ENCODE assay signal across 3 fruit fly cellular contexts in genomic region chr3R:14373192-14373827, dm6.
A peak's percentile ranks its signal among the peaks of the same experiment; 100 is the strongest.
TF ChIP-seq lines count a peak whose summit lies in the region.

No protein-coding gene starts in this region.

TF ChIP-seq in whole organism, embryonic, 481 proteins besides CTCF, POLR2A, EP300 and RAD21 (continued from another document and continues in another):
- TF ChIP-seq CG8359 (GFP tag; optimal IDR thresholded peaks at IDR 0.05; lab: Kevin White, UChicago; ENCODE audit: borderline replicate concordance) (peak; percentile 61), hbn (GFP tag; IDR thresholded peaks at IDR 0.05; lab: Robert Waterston, UW; ENCODE audit: partially characterized antibody) (no peak), Antp (GFP tag; optimal IDR thresholded peaks at IDR 0.05; lab: Kevin White, UChicago) (peak; percentile 96), Atf-2 (GFP tag; optimal IDR thresholded peaks at IDR 0.05; lab: Kevin White, UChicago) (peak; percentile 95), CG8281 (tag; optimal IDR thresholded peaks at IDR 0.05; lab: Kevin White, UChicago) (peak; percentile 63), Eip74EF (GFP tag; optimal IDR thresholded peaks at IDR 0.05; lab: Kevin White, UChicago) (peak in 1 of 2 experiments; percentile 91), schlank (tag; optimal IDR thresholded peaks at IDR 0.05; lab: Kevin White, UChicago) (peak; percentile 73), Lim3 (GFP tag; IDR thresholded peaks at IDR 0.05; lab: Robert Waterston, UW) (peak; percentile 94), gfzf (GFP tag; optimal IDR thresholded peaks at IDR 0.05; lab: Kevin White, UChicago) (no peak), mld (GFP tag; IDR thresholded peaks at IDR 0.05; lab: Robert Waterston, UW; ENCODE audit: partially characterized antibody) (no peak), kah (GFP tag; optimal IDR thresholded peaks at IDR 0.05; lab: Kevin White, UChicago) (peak; percentile 2), vvl (GFP tag; IDR thresholded peaks at IDR 0.05; lab: Robert Waterston, UW) (peak; percentile 95), Nf-YA (GFP tag; IDR thresholded peaks at IDR 0.05; lab: Robert Waterston, UW) (peak; percentile 80), C15 (GFP tag; IDR thresholded peaks at IDR 0.05; lab: Robert Waterston, UW) (no peak), peb (GFP tag; IDR thresholded peaks at IDR 0.05; lab: Robert Waterston, UW) (peak; percentile 82), ro (GFP tag; IDR thresholded peaks at IDR 0.05; lab: Robert Waterston, UW) (peak; percentile 56), Nf-YC (tag; optimal IDR thresholded peaks at IDR 0.05; lab: Kevin White, UChicago) (peak; percentile 49), vnd (GFP tag; IDR thresholded peaks at IDR 0.05; lab: Robert Waterston, UW; ENCODE audit: partially characterized antibody) (peak; percentile 47; the same call in 1 of the 3 replicates), Tbp (GFP tag; optimal IDR thresholded peaks at IDR 0.05; lab: Kevin White, UChicago) (no peak), pita (GFP tag; optimal IDR thresholded peaks at IDR 0.05; lab: Kevin White, UChicago) (no peak), Rfx (GFP tag; IDR thresholded peaks at IDR 0.05; lab: Robert Waterston, UW) (peak; percentile 89), PHDP (tag; optimal IDR thresholded peaks at IDR 0.05; lab: Kevin White, UChicago) (peak; percentile 94), unc-4 (GFP tag; IDR thresholded peaks at IDR 0.05; lab: Robert Waterston, UW; ENCODE audit: partially characterized antibody) (no peak), CG6654 (GFP tag; optimal IDR thresholded peaks at IDR 0.05; lab: Kevin White, UChicago) (peak; percentile 70), CG33557 (GFP tag; optimal IDR thresholded peaks at IDR 0.05; lab: Kevin White, UChicago) (peak; percentile 74), nerfin-2 (GFP tag; IDR thresholded peaks at IDR 0.05; lab: Robert Waterston, UW; ENCODE audit: partially characterized antibody) (no peak), gsb-n (tag; optimal IDR thresholded peaks at IDR 0.05; lab: Kevin White, UChicago) (peak; percentile 81), Deaf1 (tag; optimal IDR thresholded peaks at IDR 0.05; lab: Kevin White, UChicago) (peak; percentile 64), D19A (tag; optimal IDR thresholded peaks at IDR 0.05; lab: Kevin White, UChicago) (peak; percentile 84), Hr39 (optimal IDR thresholded peaks at IDR 0.05; lab: Kevin White, UChicago) (no peak), CG4617 (GFP tag; optimal IDR thresholded peaks at IDR 0.05; lab: Kevin White, UChicago; ENCODE audit: borderline replicate concordance) (peak; percentile 87), CG16815 (GFP tag; optimal IDR thresholded peaks at IDR 0.05; lab: Kevin White, UChicago) (peak; percentile 91), CG9437 (GFP tag; optimal IDR thresholded peaks at IDR 0.05; lab: Kevin White, UChicago) (peak; percentile 89), CG3163 (GFP tag; optimal IDR thresholded peaks at IDR 0.05; lab: Kevin White, UChicago) (peak; percentile 89), Sry-β (GFP tag; optimal IDR thresholded peaks at IDR 0.05; lab: Kevin White, UChicago) (peak; percentile 34), Awh (GFP tag; IDR thresholded peaks at IDR 0.05; lab: Robert Waterston, UW) (peak; percentile 76), CG8478 (optimal IDR thresholded peaks at IDR 0.05; lab: Kevin White, UChicago) (peak; percentile 80), HmgD (GFP tag; optimal IDR thresholded peaks at IDR 0.05; lab: Kevin White, UChicago) (peak; percentile 71), CG7786 (GFP tag; optimal IDR thresholded peaks at IDR 0.05; lab: Kevin White, UChicago) (peak; percentile 97), kni (GFP tag; optimal IDR thresholded peaks at IDR 0.05; lab: Kevin White, UChicago) (no peak), CG13287 (GFP tag; IDR thresholded peaks at IDR 0.05; lab: Robert Waterston, UW; ENCODE audit: partially characterized antibody) (no peak), CG9215 (GFP tag; IDR thresholded peaks at IDR 0.05; lab: Robert Waterston, UW) (peak; percentile 53)

TF ChIP-seq in whole organism, prepupa, 60 proteins besides CTCF, POLR2A, EP300 and RAD21 (continued from another document):
- TF ChIP-seq esn (GFP tag; optimal IDR thresholded peaks at IDR 0.05; lab: Kevin White, UChicago) (peak; percentile 94), Smox (GFP tag; optimal IDR thresholded peaks at IDR 0.05; lab: Kevin White, UChicago) (peak; percentile 90), salr (GFP tag; optimal IDR thresholded peaks at IDR 0.05; lab: Kevin White, UChicago) (peak; percentile 97 to 98), Hr39 (GFP tag; optimal IDR thresholded peaks at IDR 0.05; lab: Kevin White, UChicago) (peak; percentile 95), CG1621 (tag; optimal IDR thresholded peaks at IDR 0.05; lab: Kevin White, UChicago) (peak; percentile 98), vri (GFP tag; optimal IDR thresholded peaks at IDR 0.05; lab: Kevin White, UChicago) (peak; percentile 74), svp (GFP tag; lab: Kevin White, UChicago) (peak; percentile 92), OdsH (GFP tag; optimal IDR thresholded peaks at IDR 0.05; lab: Kevin White, UChicago) (peak; percentile 99), Ets21C (GFP tag; optimal IDR thresholded peaks at IDR 0.05; lab: Kevin White, UChicago) (peak; percentile 88), Hr38 (GFP tag; optimal IDR thresholded peaks at IDR 0.05; lab: Kevin White, UChicago) (peak; percentile 97), CG3032 (tag; optimal IDR thresholded peaks at IDR 0.05; lab: Kevin White, UChicago) (peak; percentile 92), Sox15 (GFP tag; optimal IDR thresholded peaks at IDR 0.05; lab: Kevin White, UChicago) (peak; percentile 92), net (GFP tag; optimal IDR thresholded peaks at IDR 0.05; lab: Kevin White, UChicago) (peak; percentile 98), CG3919 (GFP tag; optimal IDR thresholded peaks at IDR 0.05; lab: Kevin White, UChicago) (peak; percentile 97), CG10669 (GFP tag; optimal IDR thresholded peaks at IDR 0.05; lab: Kevin White, UChicago) (peak; percentile 96), Sox14 (GFP tag; optimal IDR thresholded peaks at IDR 0.05; lab: Kevin White, UChicago) (peak; percentile 98), ss (GFP tag; optimal IDR thresholded peaks at IDR 0.05; lab: Kevin White, UChicago) (peak; percentile 87 to 93), Eip75B (GFP tag; optimal IDR thresholded peaks at IDR 0.05; lab: Kevin White, UChicago) (peak; percentile 96), eg (GFP tag; IDR thresholded peaks at IDR 0.05; lab: Robert Waterston, UW) (peak; percentile 95), Eip78C (GFP tag; lab: Kevin White, UChicago) (peak; percentile 99), CG11294 (GFP tag; IDR thresholded peaks at IDR 0.05; lab: Robert Waterston, UW) (peak; percentile 90), Gug (GFP tag; IDR thresholded peaks at IDR 0.05; lab: Robert Waterston, UW) (peak; percentile 92), acj6 (GFP tag; optimal IDR thresholded peaks at IDR 0.05; lab: Kevin White, UChicago) (peak; percentile 99), spab (GFP tag; optimal IDR thresholded peaks at IDR 0.05; lab: Kevin White, UChicago) (peak; percentile 94), lz (GFP tag; optimal IDR thresholded peaks at IDR 0.05; lab: Kevin White, UChicago) (peak; percentile 91), Eip93F (GFP tag; optimal IDR thresholded peaks at IDR 0.05; lab: Kevin White, UChicago) (peak; percentile 59), CG6792 (GFP tag; optimal IDR thresholded peaks at IDR 0.05; lab: Kevin White, UChicago) (peak; percentile 94), CG32006 (GFP tag; optimal IDR thresholded peaks at IDR 0.05; lab: Kevin White, UChicago) (peak; percentile 100), fd85E (GFP tag; optimal IDR thresholded peaks at IDR 0.05; lab: Kevin White, UChicago) (peak; percentile 83), topi (GFP tag; optimal IDR thresholded peaks at IDR 0.05; lab: Kevin White, UChicago) (peak; percentile 92), CG9139 (GFP tag; optimal IDR thresholded peaks at IDR 0.05; lab: Kevin White, UChicago) (peak; percentile 92), fkh (GFP tag; optimal IDR thresholded peaks at IDR 0.05; lab: Kevin White, UChicago) (peak; percentile 43), CG6854 (GFP tag; optimal IDR thresholded peaks at IDR 0.05; lab: Kevin White, UChicago) (no peak), CG8119 (GFP tag; IDR thresholded peaks at IDR 0.05; lab: Robert Waterston, UW) (peak; percentile 100), achi (GFP tag; optimal IDR thresholded peaks at IDR 0.05; lab: Kevin White, UChicago) (peak; percentile 98), CG8319 (GFP tag; optimal IDR thresholded peaks at IDR 0.05; lab: Kevin White, UChicago) (peak; percentile 92), CG8632 (GFP tag; optimal IDR thresholded peaks at IDR 0.05; lab: Kevin White, UChicago) (peak; percentile 94), Lpt (GFP tag; optimal IDR thresholded peaks at IDR 0.05; lab: Kevin White, UChicago) (peak; percentile 98), CG4318 (GFP tag; optimal IDR thresholded peaks at IDR 0.05; lab: Kevin White, UChicago) (peak; percentile 98), CG7368 (GFP tag; optimal IDR thresholded peaks at IDR 0.05; lab: Kevin White, UChicago) (peak; percentile 94), dac (GFP tag; optimal IDR thresholded peaks at IDR 0.05; lab: Kevin White, UChicago) (peak; percentile 99), pdm3 (GFP tag; optimal IDR thresholded peaks at IDR 0.05; lab: Kevin White, UChicago) (peak; percentile 99)

TF ChIP-seq in whole organism, wandering third instar larva, 38 proteins besides CTCF, POLR2A, EP300 and RAD21 (continued from another document):
- TF ChIP-seq Hr78 (GFP tag; optimal IDR thresholded peaks at IDR 0.05; lab: Kevin White, UChicago) = no peak
- TF ChIP-seq foxo (GFP tag; optimal IDR thresholded peaks at IDR 0.05; lab: Kevin White, UChicago) = peak in 1 of 2 experiments; percentile 83
- peak; percentile 79 for TF ChIP-seq tai (GFP tag; optimal IDR thresholded peaks at IDR 0.05; lab: Kevin White, UChicago)
- TF ChIP-seq CG32264 (GFP tag; optimal IDR thresholded peaks at IDR 0.05; lab: Kevin White, UChicago) = peak; percentile 36
- TF ChIP-seq OdsH (GFP tag; optimal IDR thresholded peaks at IDR 0.05; lab: Kevin White, UChicago) = peak; percentile 92
- TF ChIP-seq Dif (GFP tag; optimal IDR thresholded peaks at IDR 0.05; lab: Kevin White, UChicago; ENCODE audit: partially characterized antibody) = no peak
- peak; percentile 75 for TF ChIP-seq Hnf4 (GFP tag; optimal IDR thresholded peaks at IDR 0.05; lab: Kevin White, UChicago)
- peak; percentile 33 for TF ChIP-seq sage (GFP tag; optimal IDR thresholded peaks at IDR 0.05; lab: Kevin White, UChicago)
- TF ChIP-seq Jra (GFP tag; optimal IDR thresholded peaks at IDR 0.05; lab: Kevin White, UChicago) = peak; percentile 33
- TF ChIP-seq ey (GFP tag; optimal IDR thresholded peaks at IDR 0.05; lab: Kevin White, UChicago) = peak; percentile 93
- TF ChIP-seq Hr83 (GFP tag; optimal IDR thresholded peaks at IDR 0.05; lab: Kevin White, UChicago; ENCODE audit: poor library complexity, severe bottlenecking) = no peak
- peak; percentile 79 for TF ChIP-seq h (GFP tag; optimal IDR thresholded peaks at IDR 0.05; lab: Kevin White, UChicago)
- TF ChIP-seq Rel (GFP tag; optimal IDR thresholded peaks at IDR 0.05; lab: Kevin White, UChicago) = peak; percentile 51
- no peak for TF ChIP-seq Rel (tag; optimal IDR thresholded peaks at IDR 0.05; lab: Kevin White, UChicago)
- TF ChIP-seq psq (GFP tag; optimal IDR thresholded peaks at IDR 0.05; lab: Kevin White, UChicago) = peak; percentile 81
- TF ChIP-seq jim (GFP tag; optimal IDR thresholded peaks at IDR 0.05; lab: Kevin White, UChicago) = no peak
- peak; percentile 53 for TF ChIP-seq HLH106 (tag; optimal IDR thresholded peaks at IDR 0.05; lab: Kevin White, UChicago)
TF ChIP-seq in whole organism, wandering third instar larva: peak in this region for 25.
